Worm (Caenorhabditis elegans) whole organism, midembryonic: Measurements from ENCODE around the gene ceh-7.

Source experiments
- T22C8.4 ChIP-seq: fragments of 200-800 bp; sonication (Bioruptor generic); IDR thresholded peaks from 2 replicates; pipeline ENCODE4 v1.3.6; 2022; ENCODE audit warnings: missing genetic modification characterization, missing compliant biosample characterization
- cog-1 ChIP-seq: sonication (generic microtip); optimal IDR thresholded peaks from 2 replicates; lab custom pipeline; 2016; ENCODE audit warnings: missing genetic modification characterization, missing compliant biosample characterization
- flt-1 ChIP-seq: fragments of 200-800 bp; sonication (Bioruptor generic); IDR thresholded peaks from 2 replicates; pipeline ENCODE4 v1.3.6; 2022; ENCODE audit warnings: missing genetic modification characterization, missing compliant biosample characterization
- klf-2 ChIP-seq: fragments of 200-800 bp; sonication (Bioruptor generic); conservative IDR thresholded peaks from 2 replicates; pipeline ENCODE4 v1.3.6; 2022; ENCODE audit warnings: missing genetic modification reagents, missing genetic modification characterization, missing compliant biosample characterization
- med-1 ChIP-seq: sonication (generic microtip); optimal IDR thresholded peaks from 2 replicates; lab custom pipeline; 2017; ENCODE audit warnings: missing genetic modification characterization, mild to moderate bottlenecking, missing compliant biosample characterization, antibody characterized with exemption, missing genetic modification reagents; ENCODE audit not compliant: insufficient read depth
- ref-1 ChIP-seq: fragments of 200-800 bp; sonication (Bioruptor generic); conservative IDR thresholded peaks from 2 replicates; pipeline ENCODE4 v1.3.6; 2022; ENCODE audit warnings: missing genetic modification reagents, missing genetic modification characterization, missing compliant biosample characterization
- tab-1 ChIP-seq: fragments of 200-800 bp; sonication (Bioruptor generic); IDR thresholded peaks from 2 replicates; pipeline ENCODE4 v1.3.6; 2022; ENCODE audit warnings: missing genetic modification characterization, missing compliant biosample characterization
- ztf-23 ChIP-seq: fragments of 200-800 bp; sonication (Bioruptor generic); IDR thresholded peaks from 2 replicates; pipeline ENCODE4 v1.3.6; 2022; ENCODE audit warnings: missing genetic modification reagents, missing genetic modification characterization, missing compliant biosample characterization
- ztf-29 ChIP-seq: fragments of 200-800 bp; sonication (Bioruptor generic); IDR thresholded peaks from 2 replicates; pipeline ENCODE4 v1.3.6; 2022; ENCODE audit warnings: missing genetic modification reagents, missing genetic modification characterization, missing compliant biosample characterization

ceh-7 gene

ce11 chrII:8661539-8661938 is 42.1 kb downstream of the ceh-7 start, which contains the start of the genes piga-1 and eif-2Bepsilon:
Gene piga-1 (minus strand): TSS chrII:8661712.
Gene eif-2Bepsilon (plus strand): TSS chrII:8661869.
- TF ChIP-seq ztf-29 (GFP tag; lab: Robert Waterston, UW): no peak
- TF ChIP-seq klf-2: no peak
- no peak for TF ChIP-seq tab-1
- no peak for TF ChIP-seq T22C8.4 (GFP tag; lab: Robert Waterston, UW)
- TF ChIP-seq med-1: no peak
- no peak for TF ChIP-seq ztf-23
- no peak for TF ChIP-seq flt-1
- no peak for TF ChIP-seq ref-1 (GFP tag; lab: Robert Waterston, UW)
- no peak for TF ChIP-seq cog-1 (tag; lab: Kevin White, UChicago)

- TF ChIP-seq tab-1: no peak
- TF ChIP-seq ztf-29 (GFP tag; lab: Robert Waterston, UW): no peak
- no peak for TF ChIP-seq ztf-23
- TF ChIP-seq T22C8.4 (GFP tag; lab: Robert Waterston, UW): no peak
Measured at ce11 chrII:8658835-8659234, 44.8 kb downstream of the ceh-7 start, which contains the start of gene atg-10. Gene atg-10 (plus strand): TSS chrII:8659135.
